Fruit fly (Drosophila melanogaster) whole organism, embryonic: ENCODE data around the gene AlaRS.

Experiments used
- ATbp ChIP-seq: fragments of 200-800 bp; sonication (Bioruptor generic); optimal IDR thresholded peaks from 2 replicates; lab custom pipeline; 2017; ENCODE audit warnings: missing biosample characterization, mild to moderate bottlenecking, missing genetic modification characterization, missing genetic modification reagents
- Antp ChIP-seq: fragments of 200-800 bp; sonication (Bioruptor generic); optimal IDR thresholded peaks from 3 replicates; lab custom pipeline; 2016; ENCODE audit warnings: missing biosample characterization, missing genetic modification characterization
- Atf-2 ChIP-seq: fragments of 200-800 bp; sonication (Bioruptor generic); optimal IDR thresholded peaks from 2 replicates; lab custom pipeline; 2016; ENCODE audit warnings: missing biosample characterization, missing genetic modification characterization
- Bgb ChIP-seq: fragments of 200-800 bp; sonication (Bioruptor generic); IDR thresholded peaks from 2 replicates; pipeline ENCODE4 v1.3.6; 2022; ENCODE audit warnings: missing biosample characterization, missing genetic modification characterization; ENCODE audit not compliant: partially characterized antibody
- BtbVII ChIP-seq: fragments of 200-800 bp; sonication (Bioruptor generic); optimal IDR thresholded peaks from 3 replicates; lab custom pipeline; 2017; ENCODE audit warnings: missing biosample characterization, mild to moderate bottlenecking, missing genetic modification characterization
- CG12942 ChIP-seq: fragments of 200-800 bp; sonication (Bioruptor generic); optimal IDR thresholded peaks from 3 replicates; lab custom pipeline; 2016; ENCODE audit warnings: missing biosample characterization, missing genetic modification characterization
- CG14710 ChIP-seq: fragments of 200-800 bp; sonication (Bioruptor generic); optimal IDR thresholded peaks from 3 replicates; lab custom pipeline; 2019; ENCODE audit warnings: missing biosample characterization, mild to moderate bottlenecking, missing genetic modification characterization, moderate library complexity
- CG14860 ChIP-seq: fragments of 200-800 bp; sonication (Bioruptor generic); IDR thresholded peaks from 3 replicates; pipeline ENCODE4 v1.3.6; 2022; ENCODE audit warnings: missing biosample characterization, missing genetic modification characterization; ENCODE audit not compliant: partially characterized antibody
- CG15011 ChIP-seq: fragments of 200-800 bp; sonication (Bioruptor generic); optimal IDR thresholded peaks from 3 replicates; lab custom pipeline; 2018; ENCODE audit warnings: missing biosample characterization, mild to moderate bottlenecking, missing genetic modification characterization
- CG1529 ChIP-seq: fragments of 200-800 bp; sonication (Bioruptor generic); optimal IDR thresholded peaks from 3 replicates; lab custom pipeline; 2018; ENCODE audit warnings: missing biosample characterization, missing genetic modification characterization
- CG15601 ChIP-seq: fragments of 200-800 bp; sonication (Bioruptor generic); optimal IDR thresholded peaks from 3 replicates; lab custom pipeline; 2019; ENCODE audit warnings: missing biosample characterization, mild to moderate bottlenecking, missing genetic modification characterization, moderate library complexity
- CG17186 ChIP-seq: fragments of 200-800 bp; sonication (Bioruptor generic); optimal IDR thresholded peaks from 3 replicates; lab custom pipeline; 2017; ENCODE audit warnings: missing biosample characterization, missing genetic modification reagents, missing genetic modification characterization
- CG17361 ChIP-seq: fragments of 200-800 bp; sonication (Bioruptor generic); IDR thresholded peaks from 3 replicates; pipeline ENCODE4 v1.3.6; 2022; ENCODE audit warnings: missing biosample characterization, missing genetic modification characterization
- CG17568 ChIP-seq: fragments of 200-800 bp; sonication (Bioruptor generic); optimal IDR thresholded peaks from 2 replicates; lab custom pipeline; 2018; ENCODE audit warnings: missing biosample characterization, mild to moderate bottlenecking, missing genetic modification characterization, moderate library complexity
- CG18011 ChIP-seq: fragments of 200-800 bp; sonication (Bioruptor generic); optimal IDR thresholded peaks from 2 replicates; lab custom pipeline; 2017; ENCODE audit warnings: missing biosample characterization, missing genetic modification characterization, mild to moderate bottlenecking, moderate library complexity, missing genotype
- CG18599 ChIP-seq: fragments of 200-800 bp; sonication (Bioruptor generic); optimal IDR thresholded peaks from 3 replicates; lab custom pipeline; 2017; ENCODE audit warnings: missing biosample characterization, missing genetic modification characterization, mild to moderate bottlenecking, moderate library complexity, missing genetic modification reagents
- CG31224 ChIP-seq: fragments of 200-800 bp; sonication (Bioruptor generic); IDR thresholded peaks from 2 replicates; pipeline ENCODE4 v1.3.6; 2022; ENCODE audit warnings: missing biosample characterization, missing genetic modification characterization
- CG31365 ChIP-seq: fragments of 200-800 bp; sonication (Bioruptor generic); optimal IDR thresholded peaks from 2 replicates; lab custom pipeline; 2018; ENCODE audit warnings: missing biosample characterization, mild to moderate bottlenecking, missing genetic modification characterization
- CG31388 ChIP-seq: fragments of 200-800 bp; sonication (Bioruptor generic); optimal IDR thresholded peaks from 2 replicates; lab custom pipeline; 2016; ENCODE audit warnings: missing biosample characterization, missing genetic modification characterization
- CG4404 ChIP-seq: fragments of 200-800 bp; sonication (Bioruptor generic); IDR thresholded peaks from 2 replicates; pipeline ENCODE4 v1.3.6; 2022; ENCODE audit warnings: missing biosample characterization, missing genetic modification characterization
- CG8388 ChIP-seq: fragments of 200-800 bp; sonication (Bioruptor generic); optimal IDR thresholded peaks from 2 replicates; lab custom pipeline; 2019; ENCODE audit warnings: missing biosample characterization, mild to moderate bottlenecking, missing genetic modification characterization, moderate library complexity
- CG9609 ChIP-seq: fragments of 200-800 bp; sonication (Bioruptor generic); optimal IDR thresholded peaks from 3 replicates; lab custom pipeline; 2016; ENCODE audit warnings: missing biosample characterization, missing genetic modification characterization
- Chrac-16 ChIP-seq: fragments of 200-800 bp; sonication (Bioruptor generic); optimal IDR thresholded peaks from 3 replicates; lab custom pipeline; 2016; ENCODE audit warnings: missing biosample characterization, missing genetic modification characterization
- E2f1 ChIP-seq: fragments of 200-800 bp; sonication (Bioruptor generic); IDR thresholded peaks from 2 replicates; pipeline ENCODE4 v1.3.6; 2022; ENCODE audit warnings: missing biosample characterization, missing genetic modification characterization
- Fer2 ChIP-seq: fragments of 200-800 bp; sonication (Bioruptor generic); optimal IDR thresholded peaks from 2 replicates; lab custom pipeline; 2018; ENCODE audit warnings: missing biosample characterization, mild to moderate bottlenecking, missing genetic modification characterization, moderate library complexity
- Hmx ChIP-seq: fragments of 200-800 bp; sonication (Bioruptor generic); optimal IDR thresholded peaks from 2 replicates; lab custom pipeline; 2016; ENCODE audit warnings: missing biosample characterization, missing genetic modification characterization
- NC2β ChIP-seq: fragments of 200-800 bp; sonication (Bioruptor generic); optimal IDR thresholded peaks from 2 replicates; lab custom pipeline; 2016; ENCODE audit warnings: missing biosample characterization, missing genetic modification characterization
- NK7.1 ChIP-seq: fragments of 200-800 bp; sonication (Bioruptor generic); optimal IDR thresholded peaks from 3 replicates; lab custom pipeline; 2016; ENCODE audit warnings: missing biosample characterization, missing genetic modification characterization
- Neu2 ChIP-seq: fragments of 200-800 bp; sonication (Bioruptor generic); optimal IDR thresholded peaks from 3 replicates; lab custom pipeline; 2016; ENCODE audit warnings: missing biosample characterization, missing genetic modification characterization, borderline replicate concordance
- Oli ChIP-seq: fragments of 200-800 bp; sonication (Bioruptor generic); optimal IDR thresholded peaks from 2 replicates; lab custom pipeline; 2018; ENCODE audit warnings: missing biosample characterization, mild to moderate bottlenecking, missing genetic modification characterization, moderate library complexity
- Sox102F ChIP-seq: fragments of 200-800 bp; sonication (Bioruptor generic); optimal IDR thresholded peaks from 2 replicates; lab custom pipeline; 2018; ENCODE audit warnings: missing biosample characterization, mild to moderate bottlenecking, missing genetic modification characterization, moderate library complexity
- btn ChIP-seq: fragments of 200-800 bp; sonication (Bioruptor generic); optimal IDR thresholded peaks from 2 replicates; lab custom pipeline; 2016; ENCODE audit warnings: missing biosample characterization, missing genetic modification characterization
- cg ChIP-seq: fragments of 200-800 bp; sonication (Bioruptor generic); optimal IDR thresholded peaks from 3 replicates; lab custom pipeline; 2019; ENCODE audit warnings: missing biosample characterization, mild to moderate bottlenecking, missing genetic modification characterization, moderate library complexity
- chn ChIP-seq: fragments of 200-800 bp; sonication (Bioruptor generic); optimal IDR thresholded peaks from 2 replicates; lab custom pipeline; 2016; ENCODE audit warnings: missing biosample characterization, missing genetic modification characterization
- ci ChIP-seq: fragments of 200-800 bp; sonication (Bioruptor generic); IDR thresholded peaks from 3 replicates; pipeline ENCODE4 v1.3.6; 2022; ENCODE audit warnings: missing biosample characterization, missing genetic modification characterization
- da ChIP-seq: fragments of 200-800 bp; sonication (Bioruptor generic); optimal IDR thresholded peaks from 2 replicates; lab custom pipeline; 2016; ENCODE audit warnings: missing biosample characterization, missing genetic modification characterization
- dysf ChIP-seq: fragments of 200-800 bp; sonication (Bioruptor generic); IDR thresholded peaks from 3 replicates; pipeline ENCODE4 v1.3.6; 2022; ENCODE audit warnings: missing biosample characterization, missing genetic modification characterization
- emc ChIP-seq: fragments of 200-800 bp; sonication (Bioruptor generic); optimal IDR thresholded peaks from 2 replicates; lab custom pipeline; 2016; ENCODE audit warnings: missing biosample characterization, missing genetic modification characterization
- ftz-f1 ChIP-seq: fragments of 200-800 bp; sonication (Bioruptor generic); optimal IDR thresholded peaks from 2 replicates; lab custom pipeline; 2016; ENCODE audit warnings: missing biosample characterization, missing genetic modification characterization
- gcm2 ChIP-seq: fragments of 200-800 bp; sonication (Bioruptor generic); optimal IDR thresholded peaks from 2 replicates; lab custom pipeline; 2016; ENCODE audit warnings: missing biosample characterization, missing genetic modification characterization
- grau ChIP-seq: fragments of 200-800 bp; optimal IDR thresholded peaks from 3 replicates; lab custom pipeline; 2019; ENCODE audit warnings: missing biosample characterization, mild to moderate bottlenecking, missing genetic modification characterization, moderate library complexity
- gsb-n ChIP-seq: fragments of 200-800 bp; sonication (Bioruptor generic); optimal IDR thresholded peaks from 3 replicates; lab custom pipeline; 2018; ENCODE audit warnings: missing biosample characterization, mild to moderate bottlenecking, missing genetic modification characterization
- ham ChIP-seq: fragments of 200-800 bp; sonication (Bioruptor generic); IDR thresholded peaks from 2 replicates; pipeline ENCODE4 v1.3.6; 2022; ENCODE audit warnings: missing biosample characterization, missing genetic modification characterization
- hth ChIP-seq: fragments of >200 bp; optimal IDR thresholded peaks from 2 replicates; lab custom pipeline; 2017; ENCODE audit warnings: inconsistent platforms
- nmo ChIP-seq: fragments of 200-800 bp; sonication (Bioruptor generic); optimal IDR thresholded peaks from 2 replicates; lab custom pipeline; 2018; ENCODE audit warnings: missing biosample characterization, mild to moderate bottlenecking, missing genetic modification characterization, moderate library complexity
- pho ChIP-seq: fragments of 200-800 bp; sonication (Bioruptor generic); optimal IDR thresholded peaks from 2 replicates; lab custom pipeline; 2016; ENCODE audit warnings: missing biosample characterization, missing genetic modification characterization
- scrt ChIP-seq: fragments of 200-800 bp; sonication (Bioruptor generic); optimal IDR thresholded peaks from 2 replicates; lab custom pipeline; 2018; ENCODE audit warnings: missing biosample characterization, mild to moderate bottlenecking, missing genetic modification characterization, moderate library complexity
- sr ChIP-seq: fragments of 200-800 bp; sonication (Bioruptor generic); IDR thresholded peaks from 3 replicates; pipeline ENCODE4 v1.3.6; 2022; ENCODE audit warnings: missing biosample characterization, missing genetic modification characterization
- z ChIP-seq: fragments of 200-800 bp; sonication (Bioruptor generic); IDR thresholded peaks from 3 replicates; pipeline ENCODE4 v1.3.6; 2022; ENCODE audit warnings: missing biosample characterization, missing genetic modification characterization

AlaRS gene

dm6 chr2L:8364006-8364956 lies 17.3 kb downstream of the AlaRS start, which contains the start of the genes RpS13 and CSN8 (continued):
- TF ChIP-seq Fer2 (no peak), CG8388 (GFP tag; lab: Kevin White, UChicago) (peak; percentile 7), CG17186 (peak; percentile 65), CG18011 (GFP tag; lab: Kevin White, UChicago) (peak; percentile 94), CG9609 (GFP tag; lab: Kevin White, UChicago) (no peak), CG14860 (GFP tag; lab: Robert Waterston, UW) (peak; percentile 92), Hmx (GFP tag; lab: Kevin White, UChicago) (no peak), Oli (tag; lab: Kevin White, UChicago) (no peak), gsb-n (tag; lab: Kevin White, UChicago) (no peak), chn (GFP tag; lab: Kevin White, UChicago) (no peak), CG14710 (tag; lab: Kevin White, UChicago) (peak; percentile 75), ftz-f1 (GFP tag; lab: Kevin White, UChicago) (no peak), pho (GFP tag; lab: Kevin White, UChicago) (peak; percentile 29), CG4404 (no peak), ham (GFP tag; lab: Robert Waterston, UW) (no peak), Chrac-16 (no peak), CG12942 (no peak), CG15601 (tag; lab: Kevin White, UChicago) (peak; percentile 31), CG18599 (GFP tag; lab: Kevin White, UChicago) (peak; percentile 20), nmo (GFP tag; lab: Kevin White, UChicago) (peak; percentile 67), CG17568 (GFP tag; lab: Kevin White, UChicago) (peak; percentile 33), Neu2 (GFP tag; lab: Kevin White, UChicago) (no peak), dysf (GFP tag; lab: Robert Waterston, UW) (no peak), ci (GFP tag; lab: Robert Waterston, UW) (0 out of 3 replicates have a peak, but pooled peaks have one; percentile 15), NK7.1 (GFP tag; lab: Kevin White, UChicago) (no peak), BtbVII (no peak), grau (tag; lab: Kevin White, UChicago) (peak; percentile 7), CG17361 (GFP tag; lab: Robert Waterston, UW) (no peak), E2f1 (GFP tag; lab: Robert Waterston, UW) (no peak), emc (GFP tag; lab: Kevin White, UChicago) (no peak), cg (GFP tag; lab: Kevin White, UChicago) (peak; percentile 16), da (no peak), gcm2 (GFP tag; lab: Kevin White, UChicago) (no peak), Sox102F (GFP tag; lab: Kevin White, UChicago) (no peak), CG31224 (GFP tag; lab: Robert Waterston, UW) (no peak), ATbp (GFP tag; lab: Kevin White, UChicago) (no peak), Antp (GFP tag; lab: Kevin White, UChicago) (no peak), hth (lab: Kevin White, UChicago) (no peak), scrt (GFP tag; lab: Kevin White, UChicago) (peak; percentile 10), Bgb (GFP tag; lab: Robert Waterston, UW) (peak; percentile 90), btn (no peak), sr (no peak), NC2β (peak; percentile 43), CG15011 (no peak), CG31388 (GFP tag; lab: Kevin White, UChicago) (no peak), CG31365 (tag; lab: Kevin White, UChicago) (peak; percentile 23), CG1529 (GFP tag; lab: Kevin White, UChicago) (no peak), z (GFP tag; lab: Robert Waterston, UW) (no peak), Atf-2 (GFP tag; lab: Kevin White, UChicago) (no peak)
